Fruit fly (Drosophila melanogaster): ENCODE measurements around the gene CG1024.

Gene CG1024

dm6 chr3R:6423984-6424602 is 44.0 kb upstream of the CG1024 start:
- peak; percentile 39 for TF ChIP-seq CG7045 (GFP tag; optimal IDR thresholded peaks at IDR 0.05)
- no peak for TF ChIP-seq CG5204 (GFP tag; optimal IDR thresholded peaks at IDR 0.05)
- TF ChIP-seq CG1620 (GFP tag; optimal IDR thresholded peaks at IDR 0.05) = peak; percentile 5
- TF ChIP-seq CG14711 (tag; optimal IDR thresholded peaks at IDR 0.05) = peak; percentile 36
- TF ChIP-seq CG7101 (tag; optimal IDR thresholded peaks at IDR 0.05) = peak; percentile 63
- TF ChIP-seq Crg-1 (GFP tag; optimal IDR thresholded peaks at IDR 0.05) = no peak
- peak; percentile 42 for TF ChIP-seq toe (GFP tag; optimal IDR thresholded peaks at IDR 0.05)
- no peak for TF ChIP-seq Mnt (GFP tag; optimal IDR thresholded peaks at IDR 0.05)
- peak; percentile 78 for TF ChIP-seq Hr96 (GFP tag; optimal IDR thresholded peaks at IDR 0.05)
- TF ChIP-seq ovo (GFP tag; optimal IDR thresholded peaks at IDR 0.05) = no peak
- TF ChIP-seq Clk (GFP tag; optimal IDR thresholded peaks at IDR 0.05) = no peak
- TF ChIP-seq CG11617 (GFP tag; optimal IDR thresholded peaks at IDR 0.05) = peak; percentile 11
- peak; percentile 33 for TF ChIP-seq CG12768 (GFP tag; optimal IDR thresholded peaks at IDR 0.05)
- peak; percentile 59 for TF ChIP-seq bab1 (GFP tag; optimal IDR thresholded peaks at IDR 0.05)
- TF ChIP-seq CG33017 (tag; optimal IDR thresholded peaks at IDR 0.05) = peak; percentile 52
- peak; percentile 5 for TF ChIP-seq pad (GFP tag; optimal IDR thresholded peaks at IDR 0.05)

dm6 chr3R:6423128-6423527 is 43.0 kb upstream of the CG1024 start:
- TF ChIP-seq CG11617 (GFP tag; optimal IDR thresholded peaks at IDR 0.05) (no peak), cnc (optimal IDR thresholded peaks at IDR 0.05) (no peak), Hr96 (GFP tag; optimal IDR thresholded peaks at IDR 0.05) (no peak), CG7101 (tag; optimal IDR thresholded peaks at IDR 0.05) (no peak), ovo (GFP tag; optimal IDR thresholded peaks at IDR 0.05) (peak; percentile 18), tj (GFP tag; optimal IDR thresholded peaks at IDR 0.05) (peak; percentile 52), CG1620 (GFP tag; optimal IDR thresholded peaks at IDR 0.05) (no peak), CG33017 (tag; optimal IDR thresholded peaks at IDR 0.05) (no peak), Crg-1 (GFP tag; optimal IDR thresholded peaks at IDR 0.05) (no peak), CG7045 (GFP tag; optimal IDR thresholded peaks at IDR 0.05) (no peak), CG14711 (tag; optimal IDR thresholded peaks at IDR 0.05) (no peak), bab1 (GFP tag; optimal IDR thresholded peaks at IDR 0.05) (no peak)

- no peak for TF ChIP-seq Crg-1 (GFP tag; optimal IDR thresholded peaks at IDR 0.05)
- peak; percentile 62 for TF ChIP-seq cic (GFP tag; optimal IDR thresholded peaks at IDR 0.05)
- TF ChIP-seq pad (GFP tag; optimal IDR thresholded peaks at IDR 0.05) = no peak
- peak; percentile 80 for TF ChIP-seq tj (GFP tag; optimal IDR thresholded peaks at IDR 0.05)
- TF ChIP-seq CG12768 (GFP tag; optimal IDR thresholded peaks at IDR 0.05) = peak; percentile 11
These were observed 41.6 kb upstream of the CG1024 start for dm6 chr3R:6421712-6422141.

dm6 chr3R:6421263-6421662 is 41.1 kb upstream of the CG1024 start:
- TF ChIP-seq CG5204 (GFP tag; optimal IDR thresholded peaks at IDR 0.05) (no peak), tj (GFP tag; optimal IDR thresholded peaks at IDR 0.05) (no peak), cnc (optimal IDR thresholded peaks at IDR 0.05) (no peak), Hr96 (GFP tag; optimal IDR thresholded peaks at IDR 0.05) (no peak), kay (GFP tag; ENCODE audit: borderline replicate concordance) (no peak), pad (GFP tag; optimal IDR thresholded peaks at IDR 0.05) (no peak), Crg-1 (GFP tag; optimal IDR thresholded peaks at IDR 0.05) (no peak), CG14711 (tag; optimal IDR thresholded peaks at IDR 0.05) (no peak), toe (GFP tag; optimal IDR thresholded peaks at IDR 0.05) (no peak), CG11617 (GFP tag; optimal IDR thresholded peaks at IDR 0.05) (no peak)

- TF ChIP-seq ovo (GFP tag; optimal IDR thresholded peaks at IDR 0.05) (no peak), CG12768 (GFP tag; optimal IDR thresholded peaks at IDR 0.05) (peak; percentile 35), CG14711 (tag; optimal IDR thresholded peaks at IDR 0.05) (no peak), tj (GFP tag; optimal IDR thresholded peaks at IDR 0.05) (peak; percentile 9)
These were observed 39.8 kb upstream of the CG1024 start for dm6 chr3R:6419942-6420341.

dm6 chr3R:6419103-6419502 is 39.0 kb upstream of the CG1024 start:
- TF ChIP-seq ovo (GFP tag; optimal IDR thresholded peaks at IDR 0.05) (no peak), CG1620 (GFP tag; optimal IDR thresholded peaks at IDR 0.05) (no peak), pad (GFP tag; optimal IDR thresholded peaks at IDR 0.05) (no peak), Hr96 (GFP tag; optimal IDR thresholded peaks at IDR 0.05) (no peak), CG7101 (tag; optimal IDR thresholded peaks at IDR 0.05) (no peak), toe (GFP tag; optimal IDR thresholded peaks at IDR 0.05) (no peak), cnc (optimal IDR thresholded peaks at IDR 0.05) (no peak), Mnt (GFP tag; optimal IDR thresholded peaks at IDR 0.05) (no peak), Crg-1 (GFP tag; optimal IDR thresholded peaks at IDR 0.05) (no peak), CG12768 (GFP tag; optimal IDR thresholded peaks at IDR 0.05) (no peak), Clk (GFP tag; optimal IDR thresholded peaks at IDR 0.05) (no peak), CG14711 (tag; optimal IDR thresholded peaks at IDR 0.05) (no peak)

dm6 chr3R:6416242-6416641 is 36.1 kb upstream of the CG1024 start:
- TF ChIP-seq CG14711 (tag; optimal IDR thresholded peaks at IDR 0.05) (no peak), CG12768 (GFP tag; optimal IDR thresholded peaks at IDR 0.05) (no peak), Clk (GFP tag; optimal IDR thresholded peaks at IDR 0.05) (no peak), CG7045 (GFP tag; optimal IDR thresholded peaks at IDR 0.05) (no peak), kay (GFP tag; ENCODE audit: borderline replicate concordance) (no peak), CG11617 (GFP tag; optimal IDR thresholded peaks at IDR 0.05) (no peak), CG5204 (GFP tag; optimal IDR thresholded peaks at IDR 0.05) (no peak)

All from whole organism, adult.